Worm (Caenorhabditis elegans): ENCODE data around the gene gpx-3.
A peak's percentile ranks its signal among the peaks of the same experiment; 100 is the strongest.

The gpx-3 gene

ce11 chrX:9540464-9540863, 47.3 kb upstream of the gpx-3 start (continued):
- peak; percentile 89 for TF ChIP-seq hlh-30 (tag; optimal IDR thresholded peaks at IDR 0.05; ENCODE audit: insufficient read depth)
- no peak for TF ChIP-seq ctbp-1 (GFP tag; IDR thresholded peaks at IDR 0.05)
- no peak for TF ChIP-seq pha-4 (GFP tag; IDR thresholded peaks at IDR 0.05)
- TF ChIP-seq pha-4 (tag; optimal IDR thresholded peaks at IDR 0.05), result no peak
- TF ChIP-seq lin-13 (GFP tag; optimal IDR thresholded peaks at IDR 0.05), result no peak
- peak in 1 of 2 experiments; percentile 86 for TF ChIP-seq mdl-1 (tag; optimal IDR thresholded peaks at IDR 0.05)
- TF ChIP-seq tra-1 (GFP tag; IDR thresholded peaks at IDR 0.05), result peak; percentile 69
- TF ChIP-seq php-3 (GFP tag; IDR thresholded peaks at IDR 0.05), result peak; percentile 60; the same call in 1 of the 2 replicates

- TF ChIP-seq daf-16 (GFP tag; optimal IDR thresholded peaks at IDR 0.05) (peak in 1 of 2 experiments; percentile 0), daf-16 (tag; optimal IDR thresholded peaks at IDR 0.05) (no peak), ces-1 (GFP tag; optimal IDR thresholded peaks at IDR 0.05) (no peak), ctbp-1 (GFP tag; IDR thresholded peaks at IDR 0.05) (no peak), duxl-1 (tag; optimal IDR thresholded peaks at IDR 0.05; ENCODE audit: poor library complexity) (no peak), nhr-11 (tag; optimal IDR thresholded peaks at IDR 0.05) (no peak), ZK337.2 (GFP tag; IDR thresholded peaks at IDR 0.05) (no peak), aha-1 (tag) (peak; percentile 2)
Measured at ce11 chrX:9543352-9543751, 44.4 kb upstream of the gpx-3 start, which contains the start of gene F49E2.5. TSS of gene F49E2.5 (plus strand) at chrX:9543652.

- TF ChIP-seq lsy-2 (tag; optimal IDR thresholded peaks at IDR 0.05) (peak in 1 of 2 experiments; percentile 2), T26A8.4 (GFP tag; IDR thresholded peaks at IDR 0.05) (no peak), unc-62 (GFP tag; optimal IDR thresholded peaks at IDR 0.05 in 1 of 2) (peak in 1 of 2 experiments; percentile 70), unc-62 (tag; optimal IDR thresholded peaks at IDR 0.05) (no peak), nhr-28 (tag; optimal IDR thresholded peaks at IDR 0.05) (peak; percentile 24), daf-16 (GFP tag; optimal IDR thresholded peaks at IDR 0.05) (peak in 1 of 2 experiments; percentile 89), daf-16 (tag; optimal IDR thresholded peaks at IDR 0.05) (no peak), nhr-11 (tag; optimal IDR thresholded peaks at IDR 0.05) (peak; percentile 35), ZK337.2 (GFP tag; IDR thresholded peaks at IDR 0.05) (no peak), D1046.2 (GFP tag; IDR thresholded peaks at IDR 0.05) (no peak), hlh-11 (tag; optimal IDR thresholded peaks at IDR 0.05) (peak; percentile 18), mdl-1 (tag; optimal IDR thresholded peaks at IDR 0.05) (peak in 1 of 2 experiments; percentile 16), hlh-30 (tag; optimal IDR thresholded peaks at IDR 0.05; ENCODE audit: insufficient read depth) (no peak), hif-1 (tag; optimal IDR thresholded peaks at IDR 0.05) (no peak), unc-130 (GFP tag; optimal IDR thresholded peaks at IDR 0.05) (no peak)
Measured at ce11 chrX:9544405-9544804, 43.3 kb upstream of the gpx-3 start.

ce11 chrX:9546640-9547039, 41.1 kb upstream of the gpx-3 start:
- TF ChIP-seq jun-1 (tag; optimal IDR thresholded peaks at IDR 0.05) (no peak), daf-16 (GFP tag; optimal IDR thresholded peaks at IDR 0.05) (peak in 1 of 2 experiments; percentile 49), daf-16 (tag; optimal IDR thresholded peaks at IDR 0.05) (no peak), mxl-2 (GFP tag; conservative IDR thresholded peaks at IDR 0.05) (no peak)

- TF ChIP-seq nhr-28 (tag; optimal IDR thresholded peaks at IDR 0.05) (peak; percentile 52), mxl-3 (GFP tag; optimal IDR thresholded peaks at IDR 0.05) (peak; percentile 34), dmd-6 (GFP tag; IDR thresholded peaks at IDR 0.05) (peak; percentile 29; the same call in 1 of the 2 replicates), madf-9 (GFP tag; conservative IDR thresholded peaks at IDR 0.05) (no peak), nhr-25 (tag; optimal IDR thresholded peaks at IDR 0.05; ENCODE audit: borderline replicate concordance, insufficient read depth) (peak; percentile 56), pha-4 (GFP tag; IDR thresholded peaks at IDR 0.05) (no peak), pha-4 (tag; optimal IDR thresholded peaks at IDR 0.05) (no peak), nhr-10 (tag; optimal IDR thresholded peaks at IDR 0.05) (peak; percentile 6), mep-1 (tag; optimal IDR thresholded peaks at IDR 0.05) (peak; percentile 31), unc-62 (GFP tag; optimal IDR thresholded peaks at IDR 0.05 in 1 of 2) (peak in 1 of 2 experiments; percentile 100), unc-62 (tag; optimal IDR thresholded peaks at IDR 0.05) (no peak), dmd-9 (GFP tag; IDR thresholded peaks at IDR 0.05) (no peak), daf-19 (GFP tag; conservative IDR thresholded peaks at IDR 0.05) (no peak), hlh-11 (tag; optimal IDR thresholded peaks at IDR 0.05) (peak; percentile 56), pqm-1 (tag; optimal IDR thresholded peaks at IDR 0.05) (peak; percentile 78), daf-16 (GFP tag; optimal IDR thresholded peaks at IDR 0.05) (no peak), daf-16 (tag; optimal IDR thresholded peaks at IDR 0.05) (peak; percentile 76), lin-13 (GFP tag; optimal IDR thresholded peaks at IDR 0.05) (no peak), nhr-48 (tag; optimal IDR thresholded peaks at IDR 0.05) (peak; percentile 40), hlh-30 (tag; optimal IDR thresholded peaks at IDR 0.05; ENCODE audit: insufficient read depth) (peak; percentile 26), lin-39 (tag; optimal IDR thresholded peaks at IDR 0.05) (no peak), mdl-1 (tag; optimal IDR thresholded peaks at IDR 0.05) (peak in 1 of 2 experiments; percentile 28), tra-1 (GFP tag; IDR thresholded peaks at IDR 0.05) (peak; percentile 45; the same call in 1 of the 2 replicates), ceh-20 (GFP tag; IDR thresholded peaks at IDR 0.05) (peak; percentile 79), nhr-11 (tag; optimal IDR thresholded peaks at IDR 0.05) (peak; percentile 28)
Measured at ce11 chrX:9547264-9547751, 40.4 kb upstream of the gpx-3 start.

Data from whole organism, L4 larva.